Fruit fly (Drosophila melanogaster) whole organism, embryonic: ENCODE results near the gene PGAP2.
A peak's percentile ranks its signal among the peaks of the same experiment; 100 is the strongest.

Experiments used
- Antp ChIP-seq: fragments of 200-800 bp; sonication (Bioruptor generic); optimal IDR thresholded peaks from 3 replicates; lab custom pipeline; 2016; ENCODE audit warnings: missing biosample characterization, missing genetic modification characterization
- Atf6 ChIP-seq: fragments of 200-800 bp; sonication (Bioruptor generic); IDR thresholded peaks from 2 replicates; pipeline ENCODE4 v1.3.6; 2022; ENCODE audit warnings: missing biosample characterization, missing genetic modification characterization
- B-H1 ChIP-seq: fragments of 200-800 bp; sonication (Bioruptor generic); IDR thresholded peaks from 3 replicates; pipeline ENCODE4 v1.3.6; 2022; ENCODE audit warnings: missing biosample characterization, missing genetic modification characterization
- Bdp1 ChIP-seq: fragments of 200-800 bp; sonication (Bioruptor generic); optimal IDR thresholded peaks from 3 replicates; lab custom pipeline; 2016; ENCODE audit warnings: missing biosample characterization, missing genetic modification characterization
- CG10274 ChIP-seq: fragments of 200-800 bp; sonication (Bioruptor generic); optimal IDR thresholded peaks from 3 replicates; lab custom pipeline; 2017; ENCODE audit warnings: missing biosample characterization, mild to moderate bottlenecking, missing genetic modification characterization
- CG10321 ChIP-seq: fragments of 200-800 bp; sonication (Bioruptor generic); IDR thresholded peaks from 2 replicates; pipeline ENCODE4 v1.3.6; 2022; ENCODE audit warnings: missing biosample characterization, missing genetic modification characterization
- CG10654 ChIP-seq: fragments of 200-800 bp; sonication (Bioruptor generic); optimal IDR thresholded peaks from 2 replicates; lab custom pipeline; 2016; ENCODE audit warnings: missing biosample characterization, missing genetic modification characterization
- CG11247 ChIP-seq: fragments of 200-800 bp; sonication (Bioruptor generic); IDR thresholded peaks from 2 replicates; pipeline ENCODE4 v1.3.6; 2022; ENCODE audit warnings: missing biosample characterization, missing genetic modification characterization
- CG11398 ChIP-seq: fragments of 200-800 bp; sonication (Bioruptor generic); optimal IDR thresholded peaks from 2 replicates; lab custom pipeline; 2016; ENCODE audit warnings: missing biosample characterization, missing genetic modification characterization
- CG14014 ChIP-seq: fragments of 200-800 bp; sonication (Bioruptor generic); IDR thresholded peaks from 2 replicates; pipeline ENCODE4 v1.3.6; 2022; ENCODE audit warnings: missing biosample characterization, missing genetic modification characterization
- CG14860 ChIP-seq: fragments of 200-800 bp; sonication (Bioruptor generic); IDR thresholded peaks from 3 replicates; pipeline ENCODE4 v1.3.6; 2022; ENCODE audit warnings: missing biosample characterization, missing genetic modification characterization; ENCODE audit not compliant: partially characterized antibody
- CG15073 ChIP-seq: fragments of 200-800 bp; sonication (Bioruptor generic); optimal IDR thresholded peaks from 2 replicates; lab custom pipeline; 2016; ENCODE audit warnings: missing biosample characterization, missing genetic modification characterization
- CG15269 ChIP-seq: fragments of 200-800 bp; sonication (Bioruptor generic); optimal IDR thresholded peaks from 2 replicates; lab custom pipeline; 2018; ENCODE audit warnings: missing biosample characterization, mild to moderate bottlenecking, missing genetic modification characterization, moderate library complexity
- CG1647 ChIP-seq: fragments of 200-800 bp; sonication (Bioruptor generic); optimal IDR thresholded peaks from 3 replicates; lab custom pipeline; 2016; ENCODE audit warnings: missing biosample characterization, missing genetic modification characterization
- CG16813 ChIP-seq: fragments of 200-800 bp; sonication (Bioruptor generic); IDR thresholded peaks from 3 replicates; pipeline ENCODE4 v1.3.6; 2022; ENCODE audit warnings: missing biosample characterization, missing genetic modification characterization; ENCODE audit not compliant: partially characterized antibody
- CG18619 ChIP-seq: fragments of 200-800 bp; sonication (Bioruptor generic); optimal IDR thresholded peaks from 3 replicates; lab custom pipeline; 2017; ENCODE audit warnings: missing biosample characterization, mild to moderate bottlenecking, missing genetic modification characterization
- CG18764 ChIP-seq: fragments of 200-800 bp; sonication (Bioruptor generic); optimal IDR thresholded peaks from 3 replicates; lab custom pipeline; 2016; ENCODE audit warnings: missing biosample characterization, missing genetic modification characterization
- CG34376 ChIP-seq: fragments of 200-800 bp; sonication (Bioruptor generic); optimal IDR thresholded peaks from 2 replicates; lab custom pipeline; 2018; ENCODE audit warnings: missing biosample characterization, mild to moderate bottlenecking, missing genetic modification characterization
- CG3726 ChIP-seq: fragments of 200-800 bp; sonication (Bioruptor generic); IDR thresholded peaks from 3 replicates; pipeline ENCODE4, ENCODE4 v1.3.6; 2022; ENCODE audit warnings: missing biosample characterization, missing genetic modification characterization
- CG4854 ChIP-seq: fragments of 200-800 bp; sonication (Bioruptor generic); optimal IDR thresholded peaks from 2 replicates; lab custom pipeline; 2016; ENCODE audit warnings: missing biosample characterization, missing genetic modification characterization, inconsistent platforms
- CG7745 ChIP-seq: fragments of 200-800 bp; sonication (Bioruptor generic); optimal IDR thresholded peaks from 2 replicates; lab custom pipeline; 2018; ENCODE audit warnings: missing biosample characterization, mild to moderate bottlenecking, missing genetic modification characterization, moderate library complexity
- CG8359 ChIP-seq: fragments of 200-800 bp; sonication (Bioruptor generic); optimal IDR thresholded peaks from 2 replicates; lab custom pipeline; 2017; ENCODE audit warnings: missing biosample characterization, mild to moderate bottlenecking, missing genetic modification characterization, borderline replicate concordance
- CG9797 ChIP-seq: fragments of 200-800 bp; sonication (Bioruptor generic); optimal IDR thresholded peaks from 3 replicates; lab custom pipeline; 2018; ENCODE audit warnings: missing biosample characterization, mild to moderate bottlenecking, missing genetic modification characterization
- CkIIα-i1 ChIP-seq: fragments of 200-800 bp; sonication (Bioruptor generic); IDR thresholded peaks from 2 replicates; pipeline ENCODE4 v1.3.6; 2022; ENCODE audit warnings: missing biosample characterization, missing genetic modification characterization
- E2f1 ChIP-seq: fragments of 200-800 bp; sonication (Bioruptor generic); IDR thresholded peaks from 2 replicates; pipeline ENCODE4 v1.3.6; 2022; ENCODE audit warnings: missing biosample characterization, missing genetic modification characterization
- H15 ChIP-seq: fragments of 200-800 bp; sonication (Bioruptor generic); IDR thresholded peaks from 3 replicates; pipeline ENCODE4 v1.3.6; 2022; ENCODE audit warnings: missing biosample characterization, missing genetic modification characterization
- HLH54F ChIP-seq: fragments of 200-800 bp; sonication (Bioruptor generic); optimal IDR thresholded peaks from 3 replicates; lab custom pipeline; 2016; ENCODE audit warnings: missing biosample characterization, missing genetic modification characterization
- Hand ChIP-seq: fragments of 200-800 bp; sonication (Bioruptor generic); optimal IDR thresholded peaks from 2 replicates; lab custom pipeline; 2017; ENCODE audit warnings: mild to moderate bottlenecking, missing biosample characterization, missing genetic modification reagents, missing genetic modification characterization
- HmgD ChIP-seq: fragments of 200-800 bp; sonication (Bioruptor generic); optimal IDR thresholded peaks from 3 replicates; lab custom pipeline; 2016; ENCODE audit warnings: missing biosample characterization, missing genetic modification characterization
- Kr ChIP-seq: fragments of 200-800 bp; sonication (Bioruptor generic); optimal IDR thresholded peaks from 2 replicates; lab custom pipeline; 2017; ENCODE audit warnings: missing biosample characterization, mild to moderate bottlenecking, missing genetic modification characterization
- MBD-R2 ChIP-seq: fragments of 200-800 bp; sonication (Bioruptor generic); IDR thresholded peaks from 2 replicates; pipeline ENCODE4 v1.3.6; 2022; ENCODE audit warnings: missing biosample characterization, missing genetic modification characterization
- Myb ChIP-seq: fragments of 200-800 bp; sonication (Bioruptor generic); optimal IDR thresholded peaks from 2 replicates; lab custom pipeline; 2016; ENCODE audit warnings: missing biosample characterization, missing genetic modification characterization
- Sox102F ChIP-seq: fragments of 200-800 bp; sonication (Bioruptor generic); optimal IDR thresholded peaks from 2 replicates; lab custom pipeline; 2018; ENCODE audit warnings: missing biosample characterization, mild to moderate bottlenecking, missing genetic modification characterization, moderate library complexity
- ac ChIP-seq: fragments of 200-800 bp; sonication (Bioruptor generic); optimal IDR thresholded peaks from 3 replicates; lab custom pipeline; 2017; ENCODE audit warnings: missing biosample characterization, mild to moderate bottlenecking, missing genetic modification characterization
- al ChIP-seq: fragments of 200-800 bp; sonication (Bioruptor generic); IDR thresholded peaks from 2 replicates; pipeline ENCODE4 v1.3.6; 2022; ENCODE audit warnings: missing biosample characterization, missing genetic modification characterization
- ap ChIP-seq: fragments of 200-800 bp; sonication (Bioruptor generic); IDR thresholded peaks from 2 replicates; pipeline ENCODE4 v1.3.6; 2022; ENCODE audit warnings: missing biosample characterization, missing genetic modification characterization
- bigmax ChIP-seq: fragments of 200-800 bp; sonication (Bioruptor generic); optimal IDR thresholded peaks from 2 replicates; lab custom pipeline; 2018; ENCODE audit warnings: missing biosample characterization, mild to moderate bottlenecking, missing genetic modification characterization
- bowl ChIP-seq: fragments of 200-800 bp; sonication (Bioruptor generic); IDR thresholded peaks from 2 replicates; pipeline ENCODE4 v1.3.6; 2022; ENCODE audit warnings: missing biosample characterization, missing genetic modification characterization
- ci ChIP-seq: fragments of 200-800 bp; sonication (Bioruptor generic); IDR thresholded peaks from 3 replicates; pipeline ENCODE4 v1.3.6; 2022; ENCODE audit warnings: missing biosample characterization, missing genetic modification characterization
- dysf ChIP-seq: fragments of 200-800 bp; sonication (Bioruptor generic); IDR thresholded peaks from 3 replicates; pipeline ENCODE4 v1.3.6; 2022; ENCODE audit warnings: missing biosample characterization, missing genetic modification characterization
- ham ChIP-seq: fragments of 200-800 bp; sonication (Bioruptor generic); IDR thresholded peaks from 2 replicates; pipeline ENCODE4 v1.3.6; 2022; ENCODE audit warnings: missing biosample characterization, missing genetic modification characterization
- klu ChIP-seq: fragments of 200-800 bp; sonication (Bioruptor generic); IDR thresholded peaks from 2 replicates; pipeline ENCODE4 v1.3.6; 2022; ENCODE audit warnings: missing biosample characterization, missing genetic modification characterization
- lov ChIP-seq, 2 experiments: fragments of 200-800 bp in 1 of 2; fragments of >200 bp in 1 of 2; sonication (Bioruptor generic) in 1 of 2; IDR thresholded peaks in 1 of 2; optimal IDR thresholded peaks in 1 of 2; 2 replicates in 1 of 2; 3 replicates in 1 of 2; pipeline versions ENCODE4 v1.3.6 to Lab custom; 2017 to 2022; ENCODE audit warnings: missing biosample characterization in 1 of 2, missing genetic modification characterization in 1 of 2
- mam ChIP-seq: fragments of 200-800 bp; sonication (Bioruptor generic); optimal IDR thresholded peaks from 3 replicates; lab custom pipeline; 2016; ENCODE audit warnings: missing biosample characterization, missing genetic modification characterization
- ranshi ChIP-seq: fragments of 200-800 bp; sonication (Bioruptor generic); IDR thresholded peaks from 2 replicates; pipeline ENCODE4 v1.3.6; 2022; ENCODE audit warnings: missing biosample characterization, missing genetic modification characterization
- seq ChIP-seq: fragments of 200-800 bp; sonication (Bioruptor generic); IDR thresholded peaks from 2 replicates; pipeline ENCODE4 v1.3.6; 2022; ENCODE audit warnings: missing biosample characterization, missing genetic modification characterization
- sqz ChIP-seq: fragments of 200-800 bp; sonication (Bioruptor generic); optimal IDR thresholded peaks from 3 replicates; lab custom pipeline; 2018; ENCODE audit warnings: missing biosample characterization, mild to moderate bottlenecking, missing genetic modification characterization
- sr ChIP-seq: fragments of 200-800 bp; sonication (Bioruptor generic); IDR thresholded peaks from 3 replicates; pipeline ENCODE4 v1.3.6; 2022; ENCODE audit warnings: missing biosample characterization, missing genetic modification characterization
- sug ChIP-seq: fragments of 200-800 bp; optimal IDR thresholded peaks from 2 replicates; lab custom pipeline; 2019; ENCODE audit warnings: missing biosample characterization, mild to moderate bottlenecking, missing genetic modification characterization, moderate library complexity
- trh ChIP-seq: fragments of 200-800 bp; sonication (Bioruptor generic); optimal IDR thresholded peaks from 2 replicates; lab custom pipeline; 2016; ENCODE audit warnings: missing biosample characterization, missing genetic modification characterization
- vnd ChIP-seq: fragments of 200-800 bp; sonication (Bioruptor generic); IDR thresholded peaks from 3 replicates; pipeline ENCODE4 v1.3.6; 2022; ENCODE audit warnings: missing biosample characterization, missing genetic modification characterization; ENCODE audit not compliant: partially characterized antibody

The PGAP2 gene

DNA sequence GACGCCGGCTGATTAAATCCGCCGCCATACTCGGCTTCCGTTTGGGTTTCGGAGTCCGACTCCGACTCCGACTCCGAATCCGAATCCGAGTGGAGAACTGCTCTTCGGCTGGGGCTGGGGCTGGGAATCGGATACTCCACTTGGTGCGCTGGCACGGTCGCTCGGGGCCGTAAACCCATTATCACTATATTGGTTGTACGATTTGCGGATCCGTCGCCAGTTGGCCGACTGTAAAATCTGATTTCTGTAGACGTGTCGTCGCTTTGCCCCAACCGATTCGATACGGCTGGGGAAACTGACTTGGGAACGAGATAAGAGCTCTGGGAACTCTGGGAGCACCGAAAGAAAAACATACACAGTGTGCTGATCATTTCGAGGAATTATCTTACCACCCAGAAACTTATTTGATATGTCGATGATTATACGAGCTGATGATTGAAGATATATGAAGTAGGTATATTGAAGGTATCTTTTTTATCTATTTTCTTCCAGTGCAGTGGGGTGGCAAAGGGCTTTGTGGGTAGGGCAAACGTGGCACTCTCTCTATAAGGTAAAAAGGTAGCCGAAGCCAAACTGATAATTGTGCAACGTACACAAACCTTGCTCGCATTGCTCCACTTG is 38.7 kb upstream of the PGAP2 start (continued):
- TF ChIP-seq E2f1, result peak; percentile 64
- TF ChIP-seq Bdp1 (GFP tag; lab: Kevin White, UChicago), result peak; percentile 14
- TF ChIP-seq Hand, result no peak
- no peak for TF ChIP-seq CG3726
- TF ChIP-seq CG15073 (GFP tag; lab: Kevin White, UChicago), result no peak
- TF ChIP-seq MBD-R2 (GFP tag; lab: Robert Waterston, UW), result no peak
- TF ChIP-seq sqz (GFP tag; lab: Kevin White, UChicago), result peak; percentile 7
- no peak for TF ChIP-seq CG18764
- no peak for TF ChIP-seq al (GFP tag; lab: Robert Waterston, UW)
- no peak for TF ChIP-seq seq
- TF ChIP-seq CG11398 (GFP tag; lab: Kevin White, UChicago), result peak; percentile 9
- TF ChIP-seq ham (GFP tag; lab: Robert Waterston, UW), result no peak
- no peak for TF ChIP-seq CG16813 (GFP tag; lab: Robert Waterston, UW)
- TF ChIP-seq Myb (GFP tag; lab: Kevin White, UChicago), result peak; percentile 11
- no peak for TF ChIP-seq CkIIα-i1 (GFP tag; lab: Robert Waterston, UW)
- peak; percentile 38; the same call in 1 of the 2 replicates for TF ChIP-seq ranshi
- no peak for TF ChIP-seq CG8359 (GFP tag; lab: Kevin White, UChicago)
- no peak for TF ChIP-seq klu (GFP tag; lab: Robert Waterston, UW)
- TF ChIP-seq CG10321, result no peak
- TF ChIP-seq vnd (GFP tag; lab: Robert Waterston, UW), result no peak
- peak; percentile 43 for TF ChIP-seq Antp
- TF ChIP-seq trh (GFP tag; lab: Kevin White, UChicago), result no peak
- peak; percentile 27 for TF ChIP-seq HLH54F (GFP tag; lab: Kevin White, UChicago)
- TF ChIP-seq CG11247 (GFP tag; lab: Robert Waterston, UW), result 0 out of 2 replicates have a peak, but pooled peaks have one; percentile 26
- TF ChIP-seq CG10654 (GFP tag; lab: Kevin White, UChicago), result no peak
- no peak for TF ChIP-seq bigmax (GFP tag; lab: Kevin White, UChicago)
- peak; percentile 59; the same call in 1 of the 2 replicates for TF ChIP-seq ap
- peak; percentile 54 for TF ChIP-seq B-H1 (GFP tag; lab: Robert Waterston, UW)
- peak; percentile 7 for TF ChIP-seq CG34376 (GFP tag; lab: Kevin White, UChicago)
- peak; percentile 41; the same call in 1 of the 2 replicates for TF ChIP-seq CG14014 (GFP tag; lab: Robert Waterston, UW)
- TF ChIP-seq Kr, result no peak
- TF ChIP-seq CG15269 (tag; lab: Kevin White, UChicago), result peak; percentile 73
- TF ChIP-seq ci (GFP tag; lab: Robert Waterston, UW), result peak; percentile 93
- peak; percentile 57 for TF ChIP-seq mam (GFP tag; lab: Kevin White, UChicago)
- peak; percentile 75; the same call in 1 of the 2 replicates for TF ChIP-seq Atf6 (GFP tag; lab: Robert Waterston, UW)
- no peak for TF ChIP-seq CG7745 (tag; lab: Kevin White, UChicago)
- TF ChIP-seq CG10274 (GFP tag; lab: Kevin White, UChicago), result no peak
- TF ChIP-seq lov (optimal IDR thresholded peaks at IDR 0.05; lab: Kevin White, UChicago), result no peak
- TF ChIP-seq lov (GFP tag; IDR thresholded peaks at IDR 0.05; lab: Robert Waterston, UW), result no peak
- TF ChIP-seq H15 (GFP tag; lab: Robert Waterston, UW), result peak; percentile 64; the same call in 2 of the 3 replicates
- no peak for TF ChIP-seq bowl (GFP tag; lab: Robert Waterston, UW)
- TF ChIP-seq Sox102F, result peak; percentile 82
- TF ChIP-seq ac, result no peak
- TF ChIP-seq dysf (GFP tag; lab: Robert Waterston, UW), result peak; percentile 71
- TF ChIP-seq HmgD (GFP tag; lab: Kevin White, UChicago), result no peak
- TF ChIP-seq sr, result no peak
- no peak for TF ChIP-seq CG14860 (GFP tag; lab: Robert Waterston, UW)
- no peak for TF ChIP-seq CG9797 (GFP tag; lab: Kevin White, UChicago)
- TF ChIP-seq sug (tag; lab: Kevin White, UChicago), result peak; percentile 82
- TF ChIP-seq CG18619 (GFP tag; lab: Kevin White, UChicago), result peak; percentile 8
- no peak for TF ChIP-seq CG4854 (GFP tag; lab: Kevin White, UChicago)
- no peak for TF ChIP-seq CG1647 (GFP tag; lab: Kevin White, UChicago)
